Worm (Caenorhabditis elegans) whole organism, L1 larva: ENCODE measurements around the gene spe-10.

Experiments
- blmp-1 ChIP-seq: fragments of 150-350 bp; optimal IDR thresholded peaks from 2 replicates; lab custom pipeline; 2014; ENCODE audit warnings: missing biosample characterization, missing genetic modification characterization
- ceh-63 ChIP-seq: fragments of 200-800 bp; sonication (Bioruptor generic); optimal IDR thresholded peaks from 2 replicates; lab custom pipeline; 2018; ENCODE audit warnings: mild to moderate bottlenecking, missing genetic modification characterization, missing compliant biosample characterization
- mep-1 ChIP-seq: fragments of 150-350 bp; optimal IDR thresholded peaks from 2 replicates; lab custom pipeline; 2014; ENCODE audit warnings: missing biosample characterization, missing genetic modification characterization
- zag-1 ChIP-seq: fragments of 150-350 bp; optimal IDR thresholded peaks from 2 replicates; lab custom pipeline; 2014; ENCODE audit warnings: missing biosample characterization, missing genetic modification characterization

ce11 chrV:10383950-10384349 lies at the start of gene spe-10:
- TF ChIP-seq zag-1 (tag; lab: Kevin White, UChicago), result no peak
- no peak for TF ChIP-seq blmp-1
- TF ChIP-seq ceh-63, result no peak
- TF ChIP-seq mep-1 (tag; lab: Kevin White, UChicago), result no peak
